Fruit fly (Drosophila melanogaster) whole organism, embryonic: ENCODE results near the gene CkIIbeta.
A peak's percentile ranks its signal among the peaks of the same experiment; 100 is the strongest.

Source experiments
- ATbp ChIP-seq: fragments of 200-800 bp; sonication (Bioruptor generic); optimal IDR thresholded peaks from 2 replicates; lab custom pipeline; 2017; ENCODE audit warnings: missing biosample characterization, mild to moderate bottlenecking, missing genetic modification characterization, missing genetic modification reagents
- Atf3 ChIP-seq: fragments of 200-800 bp; sonication (Bioruptor generic); optimal IDR thresholded peaks from 3 replicates; lab custom pipeline; 2016; ENCODE audit warnings: missing biosample characterization, missing genetic modification characterization
- CG10209 ChIP-seq: fragments of 200-800 bp; sonication (Bioruptor generic); optimal IDR thresholded peaks from 3 replicates; lab custom pipeline; 2017; ENCODE audit warnings: missing biosample characterization, mild to moderate bottlenecking, missing genetic modification characterization, missing genetic modification reagents
- CG10543 ChIP-seq: fragments of 200-800 bp; sonication (Bioruptor generic); optimal IDR thresholded peaks from 3 replicates; lab custom pipeline; 2017; ENCODE audit warnings: missing biosample characterization, mild to moderate bottlenecking, missing genetic modification characterization, moderate library complexity
- CG11695 ChIP-seq: fragments of 200-800 bp; sonication (Bioruptor generic); IDR thresholded peaks from 3 replicates; pipeline ENCODE4 v1.3.6; 2022; ENCODE audit warnings: missing biosample characterization, missing genetic modification characterization
- CG11696 ChIP-seq: fragments of 200-800 bp; sonication (Bioruptor generic); IDR thresholded peaks from 2 replicates; pipeline ENCODE4 v1.3.6; 2022; ENCODE audit warnings: missing biosample characterization, missing genetic modification characterization
- CG12155 ChIP-seq: fragments of 200-800 bp; sonication (Bioruptor generic); optimal IDR thresholded peaks from 3 replicates; lab custom pipeline; 2016; ENCODE audit warnings: missing biosample characterization, missing genetic modification characterization
- CG12942 ChIP-seq: fragments of 200-800 bp; sonication (Bioruptor generic); optimal IDR thresholded peaks from 3 replicates; lab custom pipeline; 2016; ENCODE audit warnings: missing biosample characterization, missing genetic modification characterization
- CG13123 ChIP-seq: fragments of 200-800 bp; sonication (Bioruptor generic); optimal IDR thresholded peaks from 2 replicates; lab custom pipeline; 2016; ENCODE audit warnings: missing biosample characterization, missing genetic modification characterization
- CG13775 ChIP-seq: fragments of 200-800 bp; sonication (Bioruptor generic); optimal IDR thresholded peaks from 3 replicates; lab custom pipeline; 2017; ENCODE audit warnings: missing biosample characterization, mild to moderate bottlenecking, missing genetic modification characterization
- CG14667 ChIP-seq: fragments of 200-800 bp; sonication (Bioruptor generic); IDR thresholded peaks from 2 replicates; pipeline ENCODE4 v1.3.6; 2022; ENCODE audit warnings: missing biosample characterization, missing genetic modification characterization
- CG16813 ChIP-seq: fragments of 200-800 bp; sonication (Bioruptor generic); IDR thresholded peaks from 3 replicates; pipeline ENCODE4 v1.3.6; 2022; ENCODE audit warnings: missing biosample characterization, missing genetic modification characterization; ENCODE audit not compliant: partially characterized antibody
- CG1792 ChIP-seq: fragments of 200-800 bp; sonication (Bioruptor generic); optimal IDR thresholded peaks from 2 replicates; lab custom pipeline; 2016; ENCODE audit warnings: missing biosample characterization, missing genetic modification characterization
- CG18011 ChIP-seq: fragments of 200-800 bp; sonication (Bioruptor generic); optimal IDR thresholded peaks from 2 replicates; lab custom pipeline; 2017; ENCODE audit warnings: missing biosample characterization, missing genetic modification characterization, mild to moderate bottlenecking, moderate library complexity, missing genotype
- CG2120 ChIP-seq: fragments of 200-800 bp; sonication (Bioruptor generic); optimal IDR thresholded peaks from 3 replicates; lab custom pipeline; 2016; ENCODE audit warnings: missing biosample characterization, missing genetic modification characterization
- CG31441 ChIP-seq: fragments of 200-800 bp; sonication (Bioruptor generic); IDR thresholded peaks from 2 replicates; pipeline ENCODE4 v1.3.6; 2022; ENCODE audit warnings: missing biosample characterization, missing genetic modification characterization
- CG3281 ChIP-seq: fragments of 200-800 bp; sonication (Bioruptor generic); optimal IDR thresholded peaks from 3 replicates; lab custom pipeline; 2017; ENCODE audit warnings: missing biosample characterization, mild to moderate bottlenecking, missing genetic modification characterization
- CG33213 ChIP-seq: fragments of 200-800 bp; sonication (Bioruptor generic); optimal IDR thresholded peaks from 3 replicates; lab custom pipeline; 2016; ENCODE audit warnings: missing biosample characterization, missing genetic modification characterization
- CG34376 ChIP-seq: fragments of 200-800 bp; sonication (Bioruptor generic); optimal IDR thresholded peaks from 2 replicates; lab custom pipeline; 2018; ENCODE audit warnings: missing biosample characterization, mild to moderate bottlenecking, missing genetic modification characterization
- CG7963 ChIP-seq: fragments of 200-800 bp; sonication (Bioruptor generic); IDR thresholded peaks from 3 replicates; pipeline ENCODE4 v1.3.6; 2022; ENCODE audit warnings: missing biosample characterization, missing genetic modification characterization; ENCODE audit not compliant: partially characterized antibody
- Dip3 ChIP-seq: fragments of 200-800 bp; sonication (Bioruptor generic); optimal IDR thresholded peaks from 3 replicates; lab custom pipeline; 2016; ENCODE audit warnings: missing biosample characterization, missing genetic modification characterization
- Doc2 ChIP-seq: fragments of 200-800 bp; sonication (Bioruptor generic); IDR thresholded peaks from 2 replicates; pipeline ENCODE4 v1.3.6; 2022; ENCODE audit warnings: missing biosample characterization, missing genetic modification characterization
- Drgx ChIP-seq: fragments of 200-800 bp; sonication (Bioruptor generic); IDR thresholded peaks from 2 replicates; pipeline ENCODE4 v1.3.6; 2022; ENCODE audit warnings: missing biosample characterization, missing genetic modification characterization
- ERR ChIP-seq: fragments of 200-800 bp; sonication (Bioruptor generic); optimal IDR thresholded peaks from 2 replicates; lab custom pipeline; 2016; ENCODE audit warnings: missing biosample characterization, missing genetic modification characterization
- HmgD ChIP-seq: fragments of 200-800 bp; sonication (Bioruptor generic); optimal IDR thresholded peaks from 3 replicates; lab custom pipeline; 2016; ENCODE audit warnings: missing biosample characterization, missing genetic modification characterization
- Lim3 ChIP-seq: fragments of 200-800 bp; sonication (Bioruptor generic); IDR thresholded peaks from 2 replicates; pipeline ENCODE4 v1.3.6; 2022; ENCODE audit warnings: missing biosample characterization, missing genetic modification characterization
- Mad ChIP-seq: fragments of 200-800 bp; sonication (Bioruptor generic); optimal IDR thresholded peaks from 2 replicates; lab custom pipeline; 2016; ENCODE audit warnings: missing biosample characterization, missing genetic modification characterization
- Meics ChIP-seq: fragments of 200-800 bp; sonication (Bioruptor generic); optimal IDR thresholded peaks from 2 replicates; lab custom pipeline; 2017; ENCODE audit warnings: missing biosample characterization, mild to moderate bottlenecking, missing genetic modification characterization
- Scr ChIP-seq: fragments of 200-800 bp; sonication (Bioruptor generic); IDR thresholded peaks from 2 replicates; pipeline ENCODE4 v1.3.6; 2022; ENCODE audit warnings: missing biosample characterization, missing genetic modification characterization; ENCODE audit not compliant: partially characterized antibody
- TFAM ChIP-seq: fragments of 200-800 bp; sonication (Bioruptor generic); optimal IDR thresholded peaks from 2 replicates; lab custom pipeline; 2017; ENCODE audit warnings: missing biosample characterization, missing genetic modification characterization, inconsistent platforms
- ab ChIP-seq: fragments of 200-800 bp; sonication (Bioruptor generic); optimal IDR thresholded peaks from 2 replicates; lab custom pipeline; 2016; ENCODE audit warnings: missing biosample characterization, missing genetic modification characterization
- al ChIP-seq: fragments of 200-800 bp; sonication (Bioruptor generic); IDR thresholded peaks from 2 replicates; pipeline ENCODE4 v1.3.6; 2022; ENCODE audit warnings: missing biosample characterization, missing genetic modification characterization
- bbx ChIP-seq: fragments of 200-800 bp; sonication (Bioruptor generic); IDR thresholded peaks from 2 replicates; pipeline ENCODE4 v1.3.6; 2022; ENCODE audit warnings: missing biosample characterization, missing genetic modification characterization; ENCODE audit not compliant: partially characterized antibody
- gcm ChIP-seq: fragments of 200-800 bp; sonication (Bioruptor generic); optimal IDR thresholded peaks from 2 replicates; lab custom pipeline; 2019; ENCODE audit warnings: missing biosample characterization, mild to moderate bottlenecking, missing genetic modification characterization, moderate library complexity
- gcm2 ChIP-seq: fragments of 200-800 bp; sonication (Bioruptor generic); optimal IDR thresholded peaks from 2 replicates; lab custom pipeline; 2016; ENCODE audit warnings: missing biosample characterization, missing genetic modification characterization
- hth ChIP-seq: fragments of >200 bp; optimal IDR thresholded peaks from 2 replicates; lab custom pipeline; 2017; ENCODE audit warnings: inconsistent platforms
- ken ChIP-seq: fragments of 200-800 bp; sonication (Bioruptor generic); IDR thresholded peaks from 3 replicates; pipeline ENCODE4 v1.3.6; 2022; ENCODE audit warnings: missing biosample characterization, missing genetic modification characterization
- lola ChIP-seq, 3 experiments: fragments of >200 bp in 2 of 3; fragments of 200-800 bp in 1 of 3; sonication (Bioruptor generic) in 1 of 3; optimal IDR thresholded peaks; 2 replicates each; lab custom pipeline; 2017 to 2019; ENCODE audit warnings: missing biosample characterization in 3 of 3, missing genetic modification characterization in 3 of 3, mild to moderate bottlenecking in 1 of 3, moderate library complexity in 1 of 3
- mld ChIP-seq: fragments of 200-800 bp; sonication (Bioruptor generic); IDR thresholded peaks from 3 replicates; pipeline ENCODE4 v1.3.6; 2022; ENCODE audit warnings: missing biosample characterization, missing genetic modification characterization; ENCODE audit not compliant: partially characterized antibody
- nerfin-2 ChIP-seq: fragments of 200-800 bp; sonication (Bioruptor generic); IDR thresholded peaks from 2 replicates; pipeline ENCODE4 v1.3.6; 2022; ENCODE audit warnings: missing biosample characterization, missing genetic modification characterization; ENCODE audit not compliant: partially characterized antibody
- nom ChIP-seq: fragments of 200-800 bp; sonication (Bioruptor generic); optimal IDR thresholded peaks from 2 replicates; lab custom pipeline; 2017; ENCODE audit warnings: missing biosample characterization, missing genetic modification characterization, mild to moderate bottlenecking, moderate library complexity, missing genetic modification reagents
- phol ChIP-seq: fragments of 200-800 bp; sonication (Bioruptor generic); optimal IDR thresholded peaks from 3 replicates; lab custom pipeline; 2018; ENCODE audit warnings: missing biosample characterization, mild to moderate bottlenecking, missing genetic modification characterization, moderate library complexity
- slou ChIP-seq: fragments of 200-800 bp; sonication (Bioruptor generic); optimal IDR thresholded peaks from 3 replicates; lab custom pipeline; 2016; ENCODE audit warnings: missing biosample characterization, missing genetic modification characterization
- sna ChIP-seq: fragments of 200-800 bp; sonication (Bioruptor generic); IDR thresholded peaks from 2 replicates; pipeline ENCODE4 v1.3.6; 2022; ENCODE audit warnings: missing biosample characterization, missing genetic modification characterization; ENCODE audit not compliant: partially characterized antibody
- trh ChIP-seq: fragments of 200-800 bp; sonication (Bioruptor generic); optimal IDR thresholded peaks from 2 replicates; lab custom pipeline; 2016; ENCODE audit warnings: missing biosample characterization, missing genetic modification characterization
- twi ChIP-seq: fragments of 200-800 bp; optimal IDR thresholded peaks from 2 replicates; lab custom pipeline; 2019; ENCODE audit warnings: missing biosample characterization, mild to moderate bottlenecking, missing genetic modification characterization, moderate library complexity
- unc-4 ChIP-seq: fragments of 200-800 bp; sonication (Bioruptor generic); IDR thresholded peaks from 2 replicates; pipeline ENCODE4 v1.3.6; 2022; ENCODE audit warnings: missing biosample characterization, missing genetic modification characterization; ENCODE audit not compliant: partially characterized antibody
- zen ChIP-seq: fragments of 200-800 bp; sonication (Bioruptor generic); optimal IDR thresholded peaks from 3 replicates; lab custom pipeline; 2018; ENCODE audit warnings: missing biosample characterization, mild to moderate bottlenecking, missing genetic modification characterization, moderate library complexity

Gene CkIIbeta

DNA sequence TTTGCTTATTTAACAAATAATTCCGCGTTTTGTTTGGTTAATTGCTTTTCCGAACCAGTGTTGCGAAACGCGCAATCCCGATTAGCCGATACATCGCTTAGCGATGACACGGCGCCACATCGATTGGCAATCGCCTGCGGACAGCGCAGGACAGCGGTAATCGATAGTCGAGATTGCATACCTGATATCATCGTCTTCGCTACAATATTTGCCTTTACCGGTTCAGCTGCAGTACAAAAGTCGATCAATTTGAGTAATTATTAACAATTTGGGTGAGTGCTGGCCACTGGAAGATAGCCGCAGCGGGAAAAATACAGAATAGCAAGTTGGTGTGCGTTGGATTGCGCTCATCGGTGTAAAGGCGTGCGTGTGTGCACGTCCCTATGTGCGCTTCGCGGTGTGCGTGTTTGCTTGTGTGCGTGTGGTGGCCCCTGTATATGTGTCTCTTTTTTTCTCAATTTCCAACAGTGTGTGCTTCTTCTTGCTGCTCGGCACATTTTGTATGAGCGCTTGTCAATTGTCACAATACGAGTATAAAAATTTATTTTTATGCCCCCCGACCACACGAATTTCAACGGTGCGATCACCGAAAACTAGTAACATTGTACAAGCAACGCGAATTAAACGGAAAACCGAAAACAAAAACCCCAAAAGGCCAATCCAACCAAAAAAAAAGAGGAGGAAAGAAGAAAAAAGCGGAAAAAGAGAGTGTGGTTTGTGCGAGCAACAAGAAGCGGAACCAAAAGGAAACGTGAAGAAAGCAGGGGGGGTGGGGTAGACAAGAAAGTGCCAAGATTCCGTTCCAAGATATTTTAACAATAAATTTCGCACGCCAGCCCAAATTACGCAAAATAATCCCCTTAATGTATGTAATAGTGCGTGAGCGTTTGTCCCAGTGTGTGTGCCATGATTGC is at the start of gene CkIIbeta (continued):
- TF ChIP-seq CG2120 (GFP tag; lab: Kevin White, UChicago) (peak; percentile 68), CG31441 (peak; percentile 41), trh (GFP tag; lab: Kevin White, UChicago) (no peak), Dip3 (GFP tag; lab: Kevin White, UChicago) (peak; percentile 57), CG12155 (GFP tag; lab: Kevin White, UChicago) (peak; percentile 44), unc-4 (GFP tag; lab: Robert Waterston, UW) (peak; percentile 89), ken (GFP tag; lab: Robert Waterston, UW) (peak; percentile 62; the same call in 1 of the 3 replicates), gcm (GFP tag; lab: Kevin White, UChicago) (no peak), phol (tag; lab: Kevin White, UChicago) (peak; percentile 57), CG34376 (GFP tag; lab: Kevin White, UChicago) (peak; percentile 18), CG13123 (GFP tag; lab: Kevin White, UChicago) (no peak), sna (GFP tag; lab: Robert Waterston, UW) (peak; percentile 89), slou (peak; percentile 46), Doc2 (GFP tag; lab: Robert Waterston, UW) (no peak), CG33213 (GFP tag; lab: Kevin White, UChicago) (peak; percentile 75), CG10543 (GFP tag; lab: Kevin White, UChicago) (peak; percentile 8), mld (GFP tag; lab: Robert Waterston, UW) (peak; percentile 92), lola (GFP tag; optimal IDR thresholded peaks at IDR 0.05; lab: Kevin White, UChicago) (no peak), HmgD (GFP tag; lab: Kevin White, UChicago) (peak; percentile 62), CG12942 (GFP tag; lab: Kevin White, UChicago) (peak; percentile 27), CG1792 (GFP tag; lab: Kevin White, UChicago) (peak; percentile 23), Lim3 (GFP tag; lab: Robert Waterston, UW) (no peak), CG11695 (no peak), hth (lab: Kevin White, UChicago) (no peak), bbx (peak; percentile 97), CG10209 (GFP tag; lab: Kevin White, UChicago) (no peak), ERR (GFP tag; lab: Kevin White, UChicago) (peak; percentile 17), gcm2 (GFP tag; lab: Kevin White, UChicago) (peak; percentile 9), CG13775 (GFP tag; lab: Kevin White, UChicago) (peak; percentile 36), CG14667 (GFP tag; lab: Robert Waterston, UW) (no peak), CG18011 (GFP tag; lab: Kevin White, UChicago) (no peak), Atf3 (peak; percentile 45), Meics (GFP tag; lab: Kevin White, UChicago) (peak; percentile 13), CG16813 (peak; percentile 98), Mad (GFP tag; lab: Kevin White, UChicago) (peak; percentile 5), Scr (peak; percentile 95), CG3281 (GFP tag; lab: Kevin White, UChicago) (peak; percentile 16), twi (peak; percentile 12), al (GFP tag; lab: Robert Waterston, UW) (peak; percentile 49; the same call in 1 of the 2 replicates), Drgx (GFP tag; lab: Robert Waterston, UW) (no peak), nom (peak; percentile 19), CG7963 (GFP tag; lab: Robert Waterston, UW) (peak; percentile 94), zen (tag; lab: Kevin White, UChicago) (peak; percentile 73), TFAM (GFP tag; lab: Kevin White, UChicago) (no peak), ATbp (GFP tag; lab: Kevin White, UChicago) (no peak), ab (no peak), CG11696 (no peak), nerfin-2 (GFP tag; lab: Robert Waterston, UW) (peak; percentile 88)
